Worm (Caenorhabditis elegans) whole organism, early embryonic: ENCODE data around the gene C07G1.15.

ENCODE experiments used
- B0310.2 ChIP-seq: sonication (generic microtip); optimal IDR thresholded peaks from 2 replicates; lab custom pipeline; 2016; ENCODE audit warnings: mild to moderate bottlenecking, missing genetic modification characterization, missing compliant biosample characterization
- aly-1 ChIP-seq: sonication (generic microtip); optimal IDR thresholded peaks from 2 replicates; lab custom pipeline; 2016; ENCODE audit warnings: missing genetic modification characterization, missing compliant biosample characterization
- ama-1 ChIP-seq: fragments of 150-350 bp; optimal IDR thresholded peaks from 2 replicates; lab custom pipeline; 2014
- ceh-13 ChIP-seq: fragments of 200-800 bp; sonication (Bioruptor generic); optimal IDR thresholded peaks from 2 replicates; lab custom pipeline; 2018; ENCODE audit warnings: mild to moderate bottlenecking, missing genetic modification characterization, missing compliant biosample characterization
- ets-7 ChIP-seq: sonication (generic microtip); optimal IDR thresholded peaks from 2 replicates; lab custom pipeline; 2016; ENCODE audit warnings: missing genotype, missing genetic modification characterization, missing compliant biosample characterization
- flt-1 ChIP-seq: fragments of 200-800 bp; sonication (Bioruptor generic); IDR thresholded peaks from 2 replicates; pipeline ENCODE4 v1.3.6; 2022; ENCODE audit warnings: missing genetic modification characterization, missing compliant biosample characterization
- hmg-4 ChIP-seq: fragments of 200-800 bp; sonication (Bioruptor generic); optimal IDR thresholded peaks from 2 replicates; lab custom pipeline; 2018; ENCODE audit warnings: mild to moderate bottlenecking, missing genetic modification characterization, missing compliant biosample characterization
- scrt-1 ChIP-seq: fragments of 200-800 bp; sonication (Bioruptor generic); IDR thresholded peaks from 2 replicates; pipeline ENCODE4 v1.3.6; 2022; ENCODE audit warnings: missing genetic modification characterization, missing compliant biosample characterization
- tbx-37 ChIP-seq: fragments of 200-800 bp; sonication (Bioruptor generic); conservative IDR thresholded peaks from 2 replicates; pipeline ENCODE4 v1.3.6; 2022; ENCODE audit warnings: missing genetic modification reagents, missing genetic modification characterization, missing compliant biosample characterization

- TF ChIP-seq ama-1 (lab: Kevin White, UChicago) = no peak
- TF ChIP-seq B0310.2 (tag; lab: Kevin White, UChicago) = no peak
- no peak for TF ChIP-seq scrt-1 (GFP tag; lab: Robert Waterston, UW)
- no peak for TF ChIP-seq aly-1 (tag; lab: Kevin White, UChicago)
- no peak for TF ChIP-seq flt-1
- TF ChIP-seq ceh-13 (GFP tag; lab: Kevin White, UChicago) = no peak
- no peak for TF ChIP-seq ets-7 (tag; lab: Kevin White, UChicago)
- TF ChIP-seq tbx-37 = no peak
- TF ChIP-seq hmg-4 (GFP tag; lab: Kevin White, UChicago) = no peak
Observed at ce11 chrIV:8163687-8164086, 6.1 kb upstream of the C07G1.15 start, which contains the start of gene clec-51.
